Worm (Caenorhabditis elegans): ENCODE results near the gene str-163.

DNA sequence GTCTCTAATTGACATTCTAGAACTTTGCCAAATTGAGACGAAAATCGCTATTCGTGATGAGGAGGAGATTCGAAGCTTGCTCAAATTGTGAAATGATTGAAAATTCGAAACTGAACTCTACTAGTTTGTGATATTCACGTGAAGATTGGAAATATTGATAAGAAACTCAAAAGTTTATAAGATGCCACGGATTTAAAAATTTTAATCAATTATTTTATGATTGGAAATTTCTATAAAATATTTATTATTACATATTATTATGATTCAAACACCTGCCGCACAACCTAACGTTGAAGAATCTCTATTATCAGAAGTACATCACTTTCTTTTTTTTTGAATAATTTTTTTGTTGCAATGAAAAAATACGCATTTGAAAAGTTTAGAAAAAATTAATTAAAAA lies 34.5 kb downstream of the str-163 start, which contains the start of gene E03H12.7:
- no peak for TF ChIP-seq unc-3 (GFP tag; conservative IDR thresholded peaks at IDR 0.05)
- no peak for TF ChIP-seq unc-3 (tag; optimal IDR thresholded peaks at IDR 0.05)
- no peak for TF ChIP-seq nhr-11 (tag; optimal IDR thresholded peaks at IDR 0.05)
- no peak for TF ChIP-seq tbx-2 (tag; optimal IDR thresholded peaks at IDR 0.05)
- TF ChIP-seq ceh-34 (tag; optimal IDR thresholded peaks at IDR 0.05) = no peak
- TF ChIP-seq C08G9.2 (tag; optimal IDR thresholded peaks at IDR 0.05) = no peak
- TF ChIP-seq eyg-1 (tag; optimal IDR thresholded peaks at IDR 0.05) = no peak
- TF ChIP-seq ama-1 (optimal IDR thresholded peaks at IDR 0.05) = no peak
- no peak for TF ChIP-seq hlh-30 (tag; optimal IDR thresholded peaks at IDR 0.05; ENCODE audit: insufficient read depth)
- no peak for TF ChIP-seq pha-4 (tag; optimal IDR thresholded peaks at IDR 0.05)
- no peak for TF ChIP-seq fkh-10 (GFP tag; optimal IDR thresholded peaks at IDR 0.05)
- no peak for TF ChIP-seq ahr-1 (tag; optimal IDR thresholded peaks at IDR 0.05)
- TF ChIP-seq unc-86 (tag; optimal IDR thresholded peaks at IDR 0.05) = no peak

Measured in whole organism, late embryonic.